Fruit fly (Drosophila melanogaster) whole organism, wandering third instar larva: ENCODE results near the gene slou.

ENCODE experiments used
- Abd-B ChIP-seq: fragments of >200 bp; optimal IDR thresholded peaks from 2 replicates; lab custom pipeline; 2017; ENCODE audit warnings: missing biosample characterization, missing genetic modification characterization
- CG32264 ChIP-seq: fragments of 200-800 bp; sonication (Bioruptor generic); optimal IDR thresholded peaks from 2 replicates; lab custom pipeline; 2016; ENCODE audit warnings: missing biosample characterization, missing genetic modification characterization
- CG9705 ChIP-seq: fragments of 200-800 bp; sonication (Bioruptor generic); optimal IDR thresholded peaks from 2 replicates; lab custom pipeline; 2018; ENCODE audit warnings: missing biosample characterization, mild to moderate bottlenecking, missing genetic modification characterization
- Dfd ChIP-seq: fragments of >200 bp; optimal IDR thresholded peaks from 2 replicates; lab custom pipeline; 2017; ENCODE audit warnings: missing biosample characterization, missing genetic modification characterization
- GATAd ChIP-seq: sonication (Bioruptor generic); optimal IDR thresholded peaks from 2 replicates; lab custom pipeline; 2016; ENCODE audit warnings: missing biosample characterization, missing genetic modification characterization
- Hr78 ChIP-seq: fragments of >200 bp; optimal IDR thresholded peaks from 2 replicates; lab custom pipeline; 2017; ENCODE audit warnings: missing biosample characterization, missing genetic modification characterization
- Hr83 ChIP-seq: fragments of 200-300 bp; sonication (Bioruptor generic); optimal IDR thresholded peaks from 2 replicates; lab custom pipeline; 2016; ENCODE audit warnings: missing biosample characterization, mild to moderate bottlenecking, missing genetic modification characterization, moderate library complexity; ENCODE audit not compliant: poor library complexity, severe bottlenecking
- Jra ChIP-seq: sonication (Bioruptor generic); optimal IDR thresholded peaks from 2 replicates; lab custom pipeline; 2016; ENCODE audit warnings: missing biosample characterization, missing genetic modification characterization
- Mio ChIP-seq: sonication (Bioruptor generic); optimal IDR thresholded peaks from 2 replicates; lab custom pipeline; 2016; ENCODE audit warnings: missing biosample characterization, missing genetic modification characterization
- Myc ChIP-seq: fragments of >200 bp; optimal IDR thresholded peaks from 2 replicates; lab custom pipeline; 2017
- N ChIP-seq: fragments of >200 bp; optimal IDR thresholded peaks from 2 replicates; lab custom pipeline; 2018; ENCODE audit warnings: missing biosample characterization, missing external identifiers, missing genetic modification characterization
- OdsH ChIP-seq: fragments of 200-800 bp; sonication (Bioruptor generic); optimal IDR thresholded peaks from 2 replicates; lab custom pipeline; 2016; ENCODE audit warnings: missing biosample characterization, mild to moderate bottlenecking, missing genetic modification characterization
- Sp1 ChIP-seq: fragments of 200-800 bp; sonication (Bioruptor generic); optimal IDR thresholded peaks from 3 replicates; lab custom pipeline; 2019; ENCODE audit warnings: missing biosample characterization, mild to moderate bottlenecking, missing genetic modification characterization, moderate library complexity
- br ChIP-seq: fragments of 200-800 bp; sonication (Bioruptor generic); optimal IDR thresholded peaks from 2 replicates; lab custom pipeline; 2016; ENCODE audit warnings: missing biosample characterization, missing genetic modification characterization
- dmrt93B ChIP-seq: fragments of 200-800 bp; sonication (Bioruptor generic); optimal IDR thresholded peaks from 2 replicates; lab custom pipeline; 2018; ENCODE audit warnings: missing biosample characterization, mild to moderate bottlenecking, missing genetic modification characterization
- dsf ChIP-seq: sonication (Bioruptor generic); optimal IDR thresholded peaks from 2 replicates; lab custom pipeline; 2016; ENCODE audit warnings: missing biosample characterization, missing genetic modification characterization, borderline replicate concordance
- foxo ChIP-seq, 2 experiments: fragments of 200-800 bp; sonication (Bioruptor generic); optimal IDR thresholded peaks; 2 replicates in 1 of 2; 3 replicates in 1 of 2; lab custom pipeline; 2016 to 2017; ENCODE audit warnings: missing biosample characterization in 2 of 2, missing genetic modification characterization in 2 of 2
- fru ChIP-seq: fragments of 200-800 bp; sonication (Bioruptor generic); optimal IDR thresholded peaks from 3 replicates; lab custom pipeline; 2016; ENCODE audit warnings: missing biosample characterization, mild to moderate bottlenecking, missing genetic modification characterization
- h ChIP-seq: fragments of 200-800 bp; sonication (Bioruptor generic); optimal IDR thresholded peaks from 3 replicates; lab custom pipeline; 2016; ENCODE audit warnings: missing biosample characterization, mild to moderate bottlenecking, missing genetic modification characterization
- jim ChIP-seq: fragments of 175-275, 200-325 bp; sonication (Bioruptor generic); optimal IDR thresholded peaks from 2 replicates; lab custom pipeline; 2016; ENCODE audit warnings: missing biosample characterization, mild to moderate bottlenecking, missing genetic modification characterization
- lola ChIP-seq: fragments of >200 bp; optimal IDR thresholded peaks from 2 replicates; lab custom pipeline; 2017; ENCODE audit warnings: missing biosample characterization, missing genetic modification characterization
- psq ChIP-seq: fragments of 200-800 bp; sonication (Bioruptor generic); optimal IDR thresholded peaks from 3 replicates; lab custom pipeline; 2017; ENCODE audit warnings: missing biosample characterization, mild to moderate bottlenecking, missing genetic modification characterization, moderate library complexity
- rgr ChIP-seq: fragments of 200-800 bp; sonication (Bioruptor generic); optimal IDR thresholded peaks from 3 replicates; lab custom pipeline; 2016; ENCODE audit warnings: missing biosample characterization, mild to moderate bottlenecking, missing genetic modification characterization
- sage ChIP-seq: fragments of 200-800 bp; sonication (Bioruptor generic); optimal IDR thresholded peaks from 2 replicates; lab custom pipeline; 2016; ENCODE audit warnings: missing biosample characterization, mild to moderate bottlenecking, missing genetic modification characterization
- sv ChIP-seq: fragments of 200-800 bp; sonication (Bioruptor generic); optimal IDR thresholded peaks from 3 replicates; lab custom pipeline; 2016; ENCODE audit warnings: missing biosample characterization, missing genetic modification characterization
- tai ChIP-seq: sonication (Bioruptor generic); optimal IDR thresholded peaks from 2 replicates; lab custom pipeline; 2016; ENCODE audit warnings: missing biosample characterization, missing genetic modification characterization
- usp ChIP-seq: fragments of >200 bp; optimal IDR thresholded peaks from 2 replicates; lab custom pipeline; 2017; ENCODE audit warnings: missing biosample characterization, missing genetic modification characterization
- woc ChIP-seq: sonication (Bioruptor generic); optimal IDR thresholded peaks from 2 replicates; lab custom pipeline; 2016; ENCODE audit warnings: missing biosample characterization, mild to moderate bottlenecking, missing genetic modification characterization

Gene slou

dm6 chr3R:21534697-21535676 is 22.0 kb downstream of the slou start:
- TF ChIP-seq dmrt93B (no peak), Hr78 (no peak), Mio (GFP tag; lab: Kevin White, UChicago) (no peak), CG9705 (GFP tag; lab: Kevin White, UChicago) (no peak), N (GFP tag; lab: Kevin White, UChicago) (no peak), rgr (GFP tag; lab: Kevin White, UChicago) (no peak), jim (GFP tag; lab: Kevin White, UChicago) (no peak), sage (no peak), OdsH (no peak)
- TF ChIP-seq, all 38 proteins: peak for 0

dm6 chr3R:21534256-21534655 is 22.7 kb downstream of the slou start:
- TF ChIP-seq jim (GFP tag; lab: Kevin White, UChicago) (no peak), tai (no peak), foxo (GFP tag; optimal IDR thresholded peaks at IDR 0.05; lab: Kevin White, UChicago) (no peak), Myc (lab: Kevin White, UChicago) (no peak), sv (no peak), woc (GFP tag; lab: Kevin White, UChicago) (no peak), psq (no peak), dsf (GFP tag; lab: Kevin White, UChicago) (no peak)

dm6 chr3R:21528529-21528928 is 28.5 kb downstream of the slou start:
- TF ChIP-seq GATAd (no peak), br (GFP tag; lab: Kevin White, UChicago) (no peak), dsf (GFP tag; lab: Kevin White, UChicago) (no peak), usp (no peak), Sp1 (GFP tag; lab: Kevin White, UChicago) (no peak), Hr78 (no peak), jim (GFP tag; lab: Kevin White, UChicago) (no peak), N (GFP tag; lab: Kevin White, UChicago) (no peak), Dfd (no peak), Jra (no peak), rgr (GFP tag; lab: Kevin White, UChicago) (no peak), lola (GFP tag; lab: Kevin White, UChicago) (no peak)

- TF ChIP-seq Sp1 (GFP tag; lab: Kevin White, UChicago) (no peak), h (GFP tag; lab: Kevin White, UChicago) (no peak)
Observed at dm6 chr3R:21524574-21524973, 32.4 kb downstream of the slou start.

dm6 chr3R:21521780-21522179 is 35.2 kb downstream of the slou start:
- TF ChIP-seq fru (GFP tag; lab: Kevin White, UChicago) (no peak), woc (GFP tag; lab: Kevin White, UChicago) (no peak), br (GFP tag; lab: Kevin White, UChicago) (no peak), usp (no peak), Hr83 (GFP tag; lab: Kevin White, UChicago) (no peak), lola (GFP tag; lab: Kevin White, UChicago) (no peak), Myc (lab: Kevin White, UChicago) (no peak), CG32264 (GFP tag; lab: Kevin White, UChicago) (no peak), sage (no peak), Mio (GFP tag; lab: Kevin White, UChicago) (no peak), psq (no peak), GATAd (no peak)

- TF ChIP-seq Abd-B (GFP tag; lab: Kevin White, UChicago) (no peak), dmrt93B (no peak), Mio (GFP tag; lab: Kevin White, UChicago) (no peak)
Observed at dm6 chr3R:21520756-21521155, 36.2 kb downstream of the slou start, which contains the start of gene sp3. Gene sp3 (plus strand): TSS chr3R:21520928.
